Worm (Caenorhabditis elegans) whole organism, early embryonic: Measurements from ENCODE around the gene yars-2.

Experiments used
- B0310.2 ChIP-seq: sonication (generic microtip); optimal IDR thresholded peaks from 2 replicates; lab custom pipeline; 2016; ENCODE audit warnings: mild to moderate bottlenecking, missing genetic modification characterization, missing compliant biosample characterization
- F13C5.2 ChIP-seq: sonication (generic microtip); optimal IDR thresholded peaks from 2 replicates; lab custom pipeline; 2017; ENCODE audit warnings: mild to moderate bottlenecking, missing genetic modification characterization, inconsistent platforms, missing compliant biosample characterization
- aly-1 ChIP-seq: sonication (generic microtip); optimal IDR thresholded peaks from 2 replicates; lab custom pipeline; 2016; ENCODE audit warnings: missing genetic modification characterization, missing compliant biosample characterization
- ama-1 ChIP-seq: fragments of 150-350 bp; optimal IDR thresholded peaks from 2 replicates; lab custom pipeline; 2014
- ceh-13 ChIP-seq: fragments of 200-800 bp; sonication (Bioruptor generic); optimal IDR thresholded peaks from 2 replicates; lab custom pipeline; 2018; ENCODE audit warnings: mild to moderate bottlenecking, missing genetic modification characterization, missing compliant biosample characterization
- ceh-36 ChIP-seq: sonication (generic microtip); optimal IDR thresholded peaks from 2 replicates; lab custom pipeline; 2016; ENCODE audit warnings: missing genetic modification characterization, inconsistent platforms, missing compliant biosample characterization
- ets-7 ChIP-seq: sonication (generic microtip); optimal IDR thresholded peaks from 2 replicates; lab custom pipeline; 2016; ENCODE audit warnings: missing genotype, missing genetic modification characterization, missing compliant biosample characterization
- flt-1 ChIP-seq: fragments of 200-800 bp; sonication (Bioruptor generic); IDR thresholded peaks from 2 replicates; pipeline ENCODE4 v1.3.6; 2022; ENCODE audit warnings: missing genetic modification characterization, missing compliant biosample characterization
- hmbx-1 ChIP-seq: sonication (generic microtip); optimal IDR thresholded peaks from 2 replicates; lab custom pipeline; 2016; ENCODE audit warnings: mild to moderate bottlenecking, missing genetic modification characterization, missing compliant biosample characterization
- hmg-4 ChIP-seq: fragments of 200-800 bp; sonication (Bioruptor generic); optimal IDR thresholded peaks from 2 replicates; lab custom pipeline; 2018; ENCODE audit warnings: mild to moderate bottlenecking, missing genetic modification characterization, missing compliant biosample characterization
- hnd-1 ChIP-seq: sonication (generic microtip); optimal IDR thresholded peaks from 2 replicates; lab custom pipeline; 2016; ENCODE audit warnings: missing genetic modification characterization, missing compliant biosample characterization
- pes-1 ChIP-seq: fragments of 200-800 bp; sonication (Bioruptor generic); IDR thresholded peaks from 2 replicates; pipeline ENCODE4 v1.3.6; 2022; ENCODE audit warnings: missing genetic modification reagents, missing genetic modification characterization, missing compliant biosample characterization
- scrt-1 ChIP-seq: fragments of 200-800 bp; sonication (Bioruptor generic); IDR thresholded peaks from 2 replicates; pipeline ENCODE4 v1.3.6; 2022; ENCODE audit warnings: missing genetic modification characterization, missing compliant biosample characterization
- sea-1 ChIP-seq: fragments of 200-800 bp; sonication (Bioruptor generic); conservative IDR thresholded peaks from 2 replicates; pipeline ENCODE4 v1.3.6; 2022; ENCODE audit warnings: missing genetic modification characterization, missing compliant biosample characterization
- tbx-11 ChIP-seq: fragments of 200-800 bp; sonication (Bioruptor generic); IDR thresholded peaks from 2 replicates; pipeline ENCODE4 v1.3.6; 2022; ENCODE audit warnings: missing genetic modification characterization, missing compliant biosample characterization
- tbx-37 ChIP-seq: fragments of 200-800 bp; sonication (Bioruptor generic); conservative IDR thresholded peaks from 2 replicates; pipeline ENCODE4 v1.3.6; 2022; ENCODE audit warnings: missing genetic modification reagents, missing genetic modification characterization, missing compliant biosample characterization
- tra-4 ChIP-seq: sonication (generic microtip); optimal IDR thresholded peaks from 2 replicates; lab custom pipeline; 2017; ENCODE audit warnings: missing genetic modification characterization, missing compliant biosample characterization

yars-2 gene

DNA sequence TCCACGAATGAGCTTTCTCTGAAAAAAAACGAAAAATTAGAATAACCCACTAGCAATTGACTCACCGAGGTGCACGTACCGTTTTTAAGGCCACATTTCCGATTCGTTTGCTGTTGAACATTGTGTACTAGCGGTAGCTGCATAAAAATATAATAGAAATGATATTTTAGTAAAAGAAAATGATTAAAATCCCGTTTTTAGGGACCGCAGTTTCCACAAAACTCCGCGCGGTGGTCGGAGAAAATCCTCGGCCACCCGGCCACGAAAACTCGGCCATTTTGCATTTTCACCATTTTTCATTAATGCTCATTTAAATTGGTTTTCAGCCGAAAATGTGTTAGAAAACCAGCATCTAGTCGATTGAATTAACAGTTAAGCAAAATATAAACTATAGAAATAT lies at the start of gene yars-2:
TSS of gene yars-2 (minus strand) at position 249 of the 400 bp plus-strand sequence.
- TF ChIP-seq sea-1 (GFP tag; lab: Robert Waterston, UW) (no peak), scrt-1 (no peak), flt-1 (GFP tag; lab: Robert Waterston, UW) (no peak), hmbx-1 (tag; lab: Kevin White, UChicago) (no peak), tra-4 (tag; lab: Kevin White, UChicago) (no peak), B0310.2 (tag; lab: Kevin White, UChicago) (no peak), pes-1 (GFP tag; lab: Robert Waterston, UW) (peak; percentile 61; the same call in 1 of the 2 replicates), ama-1 (lab: Kevin White, UChicago) (peak; percentile 65), tbx-37 (GFP tag; lab: Robert Waterston, UW) (peak; percentile 68), hmg-4 (GFP tag; lab: Kevin White, UChicago) (no peak), F13C5.2 (no peak), ceh-36 (tag; lab: Kevin White, UChicago) (peak; percentile 23)

ce11 chrIV:4760378-4761084 lies 48.1 kb upstream of the yars-2 start, which contains the start of the genes memi-1 and cyp-31A3:
TSS of gene memi-1 (minus strand) at chrIV:4760428.
TSS of gene cyp-31A3 (plus strand) at chrIV:4761049.
- TF ChIP-seq aly-1 (no peak), ama-1 (lab: Kevin White, UChicago) (no peak), hmg-4 (GFP tag; lab: Kevin White, UChicago) (no peak), flt-1 (GFP tag; lab: Robert Waterston, UW) (no peak), ceh-13 (no peak), tbx-37 (GFP tag; lab: Robert Waterston, UW) (no peak), hnd-1 (no peak), tra-4 (tag; lab: Kevin White, UChicago) (no peak), ceh-36 (tag; lab: Kevin White, UChicago) (no peak), ets-7 (tag; lab: Kevin White, UChicago) (no peak), pes-1 (GFP tag; lab: Robert Waterston, UW) (no peak), B0310.2 (tag; lab: Kevin White, UChicago) (no peak), hmbx-1 (tag; lab: Kevin White, UChicago) (no peak), sea-1 (GFP tag; lab: Robert Waterston, UW) (no peak), F13C5.2 (no peak), tbx-11 (GFP tag; lab: Robert Waterston, UW) (no peak), scrt-1 (no peak)

DNA sequence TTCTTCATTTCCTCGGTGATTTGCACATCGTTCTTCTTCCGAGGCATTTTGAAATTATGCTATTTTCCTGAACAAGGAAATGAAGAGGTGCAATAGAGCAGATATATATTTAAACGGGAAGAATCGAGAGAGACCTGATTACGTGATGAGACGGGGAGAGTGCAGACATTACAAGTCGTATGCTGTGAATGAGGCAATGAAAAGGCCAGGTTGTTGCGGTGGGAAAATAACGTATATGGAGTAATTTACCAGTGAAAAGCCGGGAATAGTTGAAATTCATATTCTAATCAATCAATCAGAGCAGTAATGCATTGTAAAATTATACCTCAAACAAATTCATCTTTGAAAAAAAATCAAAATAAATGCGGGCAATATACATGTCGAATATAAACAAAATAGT lies 46.2 kb upstream of the yars-2 start, which contains the start of gene Y17G9B.8:
TSS of gene Y17G9B.8 (minus strand) at position 182 of the 400 bp plus-strand sequence.
- TF ChIP-seq pes-1 (GFP tag; lab: Robert Waterston, UW) (no peak), hmg-4 (GFP tag; lab: Kevin White, UChicago) (no peak), flt-1 (GFP tag; lab: Robert Waterston, UW) (no peak), tra-4 (tag; lab: Kevin White, UChicago) (no peak), ama-1 (lab: Kevin White, UChicago) (no peak)

- TF ChIP-seq tbx-37 (GFP tag; lab: Robert Waterston, UW) = no peak
- no peak for TF ChIP-seq ama-1 (lab: Kevin White, UChicago)
- TF ChIP-seq F13C5.2 = no peak
- TF ChIP-seq ceh-36 (tag; lab: Kevin White, UChicago) = no peak
- TF ChIP-seq ets-7 (tag; lab: Kevin White, UChicago) = no peak
- TF ChIP-seq tbx-11 (GFP tag; lab: Robert Waterston, UW) = no peak
Observed at ce11 chrIV:4755929-4756655, 43.7 kb upstream of the yars-2 start, which contains the start of the genes fbxb-77 and Y17G9B.11. TSS of gene fbxb-77 (minus strand) at chrIV:4756157. TSS of gene Y17G9B.11 (plus strand) at chrIV:4756605.

ce11 chrIV:4751814-4752213 lies 39.4 kb upstream of the yars-2 start, which contains the start of gene Y17G9B.4:
TSS of gene Y17G9B.4 (plus strand) at chrIV:4752119.
- TF ChIP-seq ceh-13 (no peak), ceh-36 (tag; lab: Kevin White, UChicago) (no peak), F13C5.2 (no peak), tbx-37 (GFP tag; lab: Robert Waterston, UW) (no peak), sea-1 (GFP tag; lab: Robert Waterston, UW) (no peak), B0310.2 (tag; lab: Kevin White, UChicago) (no peak), hnd-1 (no peak), scrt-1 (no peak), aly-1 (no peak), hmbx-1 (tag; lab: Kevin White, UChicago) (no peak), tra-4 (tag; lab: Kevin White, UChicago) (no peak), ets-7 (tag; lab: Kevin White, UChicago) (no peak), flt-1 (GFP tag; lab: Robert Waterston, UW) (no peak), ama-1 (lab: Kevin White, UChicago) (no peak), hmg-4 (GFP tag; lab: Kevin White, UChicago) (no peak), tbx-11 (GFP tag; lab: Robert Waterston, UW) (no peak)

DNA sequence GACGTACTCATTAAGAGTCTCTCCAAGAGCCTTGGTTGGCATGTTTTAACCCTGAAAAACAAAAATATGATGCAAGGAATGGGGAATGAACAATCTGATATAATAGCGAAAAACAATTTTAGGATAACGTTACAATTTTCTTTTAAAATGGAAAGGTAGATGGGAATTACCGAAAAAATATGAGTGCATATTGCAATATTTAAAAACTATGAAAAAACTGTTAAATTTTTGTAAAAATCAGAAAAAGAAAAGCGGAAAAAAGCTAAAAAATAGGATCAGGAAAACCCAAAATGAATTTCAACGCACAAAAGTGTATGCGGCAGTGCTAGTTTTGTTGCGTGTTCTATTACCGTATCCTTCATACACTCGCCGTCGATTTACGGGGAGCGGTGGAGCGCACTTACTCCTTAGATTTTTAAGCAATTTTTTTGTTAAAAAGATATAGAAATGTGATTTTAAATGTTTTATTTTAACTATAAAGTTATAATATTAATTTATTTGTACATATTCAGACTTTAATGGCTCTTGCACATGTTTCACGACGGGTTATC lies 37.4 kb upstream of the yars-2 start, which contains the start of the genes rpl-20 and Y17G9B.5:
TSS of gene rpl-20 (minus strand) at position 51 of the 551 bp plus-strand sequence.
TSS of gene Y17G9B.5 (plus strand) at position 513 of the 551 bp plus-strand sequence.
- TF ChIP-seq hmbx-1 (tag; lab: Kevin White, UChicago) (peak; percentile 75), tra-4 (tag; lab: Kevin White, UChicago) (peak; percentile 73), ceh-36 (tag; lab: Kevin White, UChicago) (peak; percentile 85), pes-1 (GFP tag; lab: Robert Waterston, UW) (peak; percentile 81), tbx-11 (GFP tag; lab: Robert Waterston, UW) (peak; percentile 78), F13C5.2 (peak; percentile 99), flt-1 (GFP tag; lab: Robert Waterston, UW) (peak; percentile 84), scrt-1 (peak; percentile 80), sea-1 (GFP tag; lab: Robert Waterston, UW) (peak; percentile 87), aly-1 (no peak), ceh-13 (peak; percentile 63), hmg-4 (GFP tag; lab: Kevin White, UChicago) (peak; percentile 81), tbx-37 (GFP tag; lab: Robert Waterston, UW) (peak; percentile 76), B0310.2 (tag; lab: Kevin White, UChicago) (peak; percentile 49), ama-1 (lab: Kevin White, UChicago) (no peak), ets-7 (tag; lab: Kevin White, UChicago) (peak; percentile 54), hnd-1 (peak; percentile 72)
